Fruit fly (Drosophila melanogaster) whole organism, embryonic: ENCODE measurements around the gene Ubc4.

Experiments
- CG12155 ChIP-seq: fragments of 200-800 bp; sonication (Bioruptor generic); optimal IDR thresholded peaks from 3 replicates; lab custom pipeline; 2016; ENCODE audit warnings: missing biosample characterization, missing genetic modification characterization
- CG17829 ChIP-seq: fragments of 200-800 bp; optimal IDR thresholded peaks from 2 replicates; lab custom pipeline; 2019; ENCODE audit warnings: missing biosample characterization, mild to moderate bottlenecking, missing genetic modification characterization, moderate library complexity
- CG2875 ChIP-seq: fragments of 200-800 bp; sonication (Bioruptor generic); optimal IDR thresholded peaks from 2 replicates; lab custom pipeline; 2017; ENCODE audit warnings: missing biosample characterization, mild to moderate bottlenecking, missing genetic modification characterization, missing genetic modification reagents
- CG31224 ChIP-seq: fragments of 200-800 bp; sonication (Bioruptor generic); IDR thresholded peaks from 2 replicates; pipeline ENCODE4 v1.3.6; 2022; ENCODE audit warnings: missing biosample characterization, missing genetic modification characterization
- CG4730 ChIP-seq: fragments of 200-800 bp; sonication (Bioruptor generic); IDR thresholded peaks from 2 replicates; pipeline ENCODE4 v1.3.6; 2022; ENCODE audit warnings: missing biosample characterization, missing genetic modification characterization
- NC2β ChIP-seq: fragments of 200-800 bp; sonication (Bioruptor generic); optimal IDR thresholded peaks from 2 replicates; lab custom pipeline; 2016; ENCODE audit warnings: missing biosample characterization, missing genetic modification characterization
- pan ChIP-seq, 4 experiments: fragments of >200 bp in 3 of 4; fragments of 200-800 bp in 1 of 4; sonication (Bioruptor generic) in 1 of 4; optimal IDR thresholded peaks in 3 of 4; IDR thresholded peaks in 1 of 4; 2 replicates each; pipeline versions ENCODE4 v1.3.6 to Lab custom; 2017 to 2022; ENCODE audit warnings: missing biosample characterization in 2 of 4, missing genetic modification characterization in 2 of 4, mixed read lengths in 1 of 4

DNA sequence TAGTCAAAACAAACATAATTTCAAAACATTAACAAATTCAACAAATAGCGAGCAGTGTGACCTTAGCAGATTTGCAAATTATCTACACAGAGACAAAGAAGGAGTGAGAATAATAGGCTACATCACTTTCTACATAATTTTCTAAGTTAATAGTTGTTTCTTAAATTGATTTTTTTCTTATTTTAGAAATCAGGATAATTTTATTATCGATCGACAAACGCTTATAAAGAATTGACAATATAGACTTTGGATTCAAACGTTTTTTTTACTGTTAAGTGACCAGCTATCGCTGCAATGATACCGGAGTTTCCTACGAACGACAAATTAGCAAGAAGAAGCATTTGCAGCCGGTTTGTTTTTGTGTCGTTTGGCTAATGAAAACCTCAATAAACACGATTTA, 25.0 kb downstream of the Ubc4 start, which contains the start of the genes nbs and defl:
- TF ChIP-seq CG12155, result peak; percentile 69
- peak; percentile 31 for TF ChIP-seq NC2β (GFP tag; lab: Kevin White, UChicago)
- no peak for TF ChIP-seq pan (optimal IDR thresholded peaks at IDR 0.05; lab: Kevin White, UChicago)
- TF ChIP-seq pan (GFP tag; optimal IDR thresholded peaks at IDR 0.05 in 1 of 2, IDR thresholded peaks at IDR 0.05 in 1 of 2), result peak in 1 of 2 experiments; percentile 79
- TF ChIP-seq CG31224, result peak; percentile 46
- no peak for TF ChIP-seq CG2875 (GFP tag; lab: Kevin White, UChicago)
- peak; percentile 55 for TF ChIP-seq CG4730 (GFP tag; lab: Robert Waterston, UW)
- TF ChIP-seq CG17829 (tag; lab: Kevin White, UChicago), result peak; percentile 73
